Worm (Caenorhabditis elegans) whole organism, late embryonic: ENCODE results near the gene srv-2.

ENCODE experiments used
- F13H6.1 ChIP-seq: sonication (generic microtip); optimal IDR thresholded peaks from 2 replicates; lab custom pipeline; 2016; ENCODE audit warnings: missing genetic modification characterization, missing compliant biosample characterization
- K02D7.2 ChIP-seq: sonication (generic microtip); optimal IDR thresholded peaks from 2 replicates; lab custom pipeline; 2017; ENCODE audit warnings: mild to moderate bottlenecking, missing genetic modification characterization, missing compliant biosample characterization
- K09A11.1 ChIP-seq: sonication (generic microtip); optimal IDR thresholded peaks from 2 replicates; lab custom pipeline; 2017; ENCODE audit warnings: antibody characterized with exemption, mild to moderate bottlenecking, missing genetic modification characterization, missing compliant biosample characterization; ENCODE audit not compliant: insufficient read depth
- ama-1 ChIP-seq: fragments of 150-350 bp; optimal IDR thresholded peaks from 2 replicates; lab custom pipeline; 2014
- ceh-14 ChIP-seq: sonication (generic microtip); optimal IDR thresholded peaks from 2 replicates; lab custom pipeline; 2016; ENCODE audit warnings: missing genotype, missing genetic modification characterization, missing compliant biosample characterization
- ceh-18 ChIP-seq: sonication (generic microtip); optimal IDR thresholded peaks from 2 replicates; lab custom pipeline; 2016; ENCODE audit warnings: missing genetic modification characterization, missing compliant biosample characterization
- ceh-2 ChIP-seq: sonication (generic microtip); optimal IDR thresholded peaks from 2 replicates; lab custom pipeline; 2016; ENCODE audit warnings: missing genotype, missing genetic modification characterization, missing compliant biosample characterization
- ceh-22 ChIP-seq: sonication (generic microtip); optimal IDR thresholded peaks from 2 replicates; lab custom pipeline; 2017; ENCODE audit warnings: missing biosample characterization, missing genetic modification characterization
- ceh-24 ChIP-seq: sonication (generic microtip); optimal IDR thresholded peaks from 2 replicates; lab custom pipeline; 2016; ENCODE audit warnings: mild to moderate bottlenecking, missing genetic modification characterization, missing compliant biosample characterization
- ceh-30 ChIP-seq: fragments of 150-350 bp; optimal IDR thresholded peaks from 2 replicates; lab custom pipeline; 2014; ENCODE audit warnings: missing biosample characterization, missing genetic modification characterization
- ceh-34 ChIP-seq: sonication (generic microtip); optimal IDR thresholded peaks from 2 replicates; lab custom pipeline; 2016; ENCODE audit warnings: mild to moderate bottlenecking, missing genetic modification characterization, missing compliant biosample characterization
- ceh-6 ChIP-seq: fragments of 200-800 bp; sonication (Bioruptor generic); optimal IDR thresholded peaks from 2 replicates; lab custom pipeline; 2018; ENCODE audit warnings: mild to moderate bottlenecking, missing genetic modification characterization, missing compliant biosample characterization
- ceh-9 ChIP-seq: sonication (generic microtip); optimal IDR thresholded peaks from 2 replicates; lab custom pipeline; 2016; ENCODE audit warnings: mild to moderate bottlenecking, missing genetic modification characterization, inconsistent platforms, missing compliant biosample characterization
- dve-1 ChIP-seq: sonication (generic microtip); optimal IDR thresholded peaks from 2 replicates; lab custom pipeline; 2017; ENCODE audit warnings: antibody characterized with exemption, mild to moderate bottlenecking, missing genetic modification characterization, missing compliant biosample characterization
- elt-2 ChIP-seq: sonication (generic microtip); optimal IDR thresholded peaks from 2 replicates; lab custom pipeline; 2016; ENCODE audit warnings: missing genetic modification reagents, missing genetic modification characterization, missing compliant biosample characterization
- fax-1 ChIP-seq: sonication (generic microtip); optimal IDR thresholded peaks from 2 replicates; lab custom pipeline; 2016; ENCODE audit warnings: missing genotype, missing genetic modification characterization, missing compliant biosample characterization
- gmeb-2 ChIP-seq: sonication (generic microtip); optimal IDR thresholded peaks from 2 replicates; lab custom pipeline; 2016; ENCODE audit warnings: missing genetic modification characterization, inconsistent platforms, missing compliant biosample characterization
- hlh-13 ChIP-seq: fragments of 200-800 bp; sonication (Bioruptor generic); optimal IDR thresholded peaks from 2 replicates; lab custom pipeline; 2018; ENCODE audit warnings: mild to moderate bottlenecking, missing genetic modification characterization, missing compliant biosample characterization
- hlh-8 ChIP-seq: sonication (generic microtip); optimal IDR thresholded peaks from 2 replicates; lab custom pipeline; 2016; ENCODE audit warnings: missing genotype, missing genetic modification characterization, missing compliant biosample characterization
- lim-6 ChIP-seq: sonication (generic microtip); optimal IDR thresholded peaks from 2 replicates; lab custom pipeline; 2016; ENCODE audit warnings: missing genetic modification characterization, missing compliant biosample characterization
- madf-2 ChIP-seq: sonication (generic microtip); optimal IDR thresholded peaks from 2 replicates; lab custom pipeline; 2017; ENCODE audit warnings: missing genetic modification characterization, missing compliant biosample characterization
- mec-3 ChIP-seq: sonication (generic microtip); optimal IDR thresholded peaks from 2 replicates; lab custom pipeline; 2016; ENCODE audit warnings: borderline replicate concordance, missing genetic modification characterization, missing compliant biosample characterization
- nfya-1 ChIP-seq: sonication (generic microtip); optimal IDR thresholded peaks from 2 replicates; lab custom pipeline; 2017; ENCODE audit warnings: missing genetic modification characterization, mild to moderate bottlenecking, missing compliant biosample characterization, antibody characterized with exemption, moderate library complexity
- nhr-11 ChIP-seq: fragments of 150-350 bp; optimal IDR thresholded peaks from 2 replicates; lab custom pipeline; 2014; ENCODE audit warnings: missing biosample characterization, missing genetic modification characterization
- pax-1 ChIP-seq: fragments of 150-350 bp; optimal IDR thresholded peaks from 2 replicates; lab custom pipeline; 2014; ENCODE audit warnings: missing biosample characterization, missing genetic modification characterization
- pha-2 ChIP-seq: sonication (generic microtip); optimal IDR thresholded peaks from 2 replicates; lab custom pipeline; 2017; ENCODE audit warnings: mild to moderate bottlenecking, missing genetic modification characterization, missing compliant biosample characterization
- pha-4 ChIP-seq: fragments of 150-350 bp; optimal IDR thresholded peaks from 2 replicates; lab custom pipeline; 2018; ENCODE audit warnings: missing biosample characterization, missing genetic modification reagents, missing genetic modification characterization
- pqm-1 ChIP-seq: sonication (generic microtip); optimal IDR thresholded peaks from 2 replicates; lab custom pipeline; 2016; ENCODE audit warnings: missing genetic modification characterization, missing compliant biosample characterization
- pros-1 ChIP-seq: fragments of 150-350 bp; optimal IDR thresholded peaks from 2 replicates; lab custom pipeline; 2014; ENCODE audit warnings: missing biosample characterization, missing genetic modification reagents, missing genetic modification characterization
- rnt-1 ChIP-seq: sonication (generic microtip); optimal IDR thresholded peaks from 2 replicates; lab custom pipeline; 2016; ENCODE audit warnings: missing genetic modification characterization, missing compliant biosample characterization
- syd-9 ChIP-seq: sonication (generic microtip); optimal IDR thresholded peaks from 2 replicates; lab custom pipeline; 2016; ENCODE audit warnings: mild to moderate bottlenecking, missing genetic modification characterization, moderate library complexity, missing compliant biosample characterization
- tbx-2 ChIP-seq: sonication (generic microtip); optimal IDR thresholded peaks from 2 replicates; lab custom pipeline; 2016; ENCODE audit warnings: missing genetic modification characterization, missing compliant biosample characterization
- ttx-3 ChIP-seq: sonication (generic microtip); optimal IDR thresholded peaks from 2 replicates; lab custom pipeline; 2016; ENCODE audit warnings: missing genetic modification reagents, missing genetic modification characterization, missing compliant biosample characterization
- unc-42 ChIP-seq: sonication (generic microtip); optimal IDR thresholded peaks from 2 replicates; lab custom pipeline; 2016; ENCODE audit warnings: missing genotype, missing genetic modification characterization, missing compliant biosample characterization
- unc-86 ChIP-seq: sonication (generic microtip); optimal IDR thresholded peaks from 2 replicates; lab custom pipeline; 2016; ENCODE audit warnings: missing genetic modification characterization, missing compliant biosample characterization

srv-2 gene

DNA sequence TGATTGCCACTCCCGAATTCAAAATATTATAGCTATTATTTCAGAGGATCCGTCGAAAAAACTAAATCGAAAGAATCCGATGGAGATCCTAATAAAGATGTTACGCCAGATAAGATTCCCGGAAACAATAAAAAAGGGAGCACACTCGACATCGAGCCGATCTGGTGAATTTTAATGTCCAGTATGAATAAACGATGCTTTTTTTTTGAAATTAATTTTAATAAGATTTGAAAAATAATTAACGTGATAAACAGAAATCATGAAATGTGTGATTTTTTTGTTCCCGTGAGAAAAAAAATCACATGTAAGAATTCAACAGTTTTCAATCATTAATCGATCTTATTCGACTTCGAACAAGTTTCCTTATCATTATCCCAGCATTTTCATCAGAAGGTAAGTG lies 37.0 kb upstream of the srv-2 start, which contains the start of gene M28.9:
Gene M28.9 (plus strand): TSS at position 301 of the 400 bp plus-strand sequence.
- TF ChIP-seq gmeb-2 (tag; lab: Kevin White, UChicago) (no peak), nfya-1 (no peak), mec-3 (tag; lab: Kevin White, UChicago) (no peak), hlh-8 (tag; lab: Kevin White, UChicago) (no peak), ceh-34 (tag; lab: Kevin White, UChicago) (no peak), F13H6.1 (no peak), nhr-11 (tag; lab: Kevin White, UChicago) (no peak), lim-6 (tag; lab: Kevin White, UChicago) (no peak), ceh-14 (tag; lab: Kevin White, UChicago) (no peak), K09A11.1 (tag; lab: Kevin White, UChicago) (no peak), ceh-30 (tag; lab: Kevin White, UChicago) (no peak)

DNA sequence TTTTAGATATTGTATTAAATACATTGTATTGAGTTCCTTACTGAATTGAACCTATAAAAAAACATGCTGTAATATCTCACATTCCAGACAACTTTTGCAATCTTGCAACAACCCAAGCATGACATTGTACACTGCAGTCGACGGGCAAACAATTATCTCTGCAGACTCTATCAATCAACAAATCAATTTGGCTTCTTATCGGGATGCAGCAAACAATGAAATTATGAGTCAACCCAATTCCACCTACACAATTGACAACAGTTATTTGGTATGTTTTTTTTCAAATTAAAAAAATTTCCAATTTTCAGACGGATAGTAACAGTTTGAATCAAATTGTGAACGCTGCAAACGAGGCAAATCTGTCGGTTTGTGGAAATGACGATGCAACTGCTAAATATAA lies 28.9 kb upstream of the srv-2 start:
- TF ChIP-seq ceh-9 (tag; lab: Kevin White, UChicago) (no peak), hlh-8 (tag; lab: Kevin White, UChicago) (no peak), rnt-1 (tag; lab: Kevin White, UChicago) (no peak), elt-2 (no peak), syd-9 (tag; lab: Kevin White, UChicago) (no peak), unc-42 (tag; lab: Kevin White, UChicago) (no peak), ceh-22 (no peak), pha-4 (tag; lab: Kevin White, UChicago) (no peak), pros-1 (tag; lab: Kevin White, UChicago) (no peak)
- TF ChIP-seq, all 69 proteins: peak for 0

DNA sequence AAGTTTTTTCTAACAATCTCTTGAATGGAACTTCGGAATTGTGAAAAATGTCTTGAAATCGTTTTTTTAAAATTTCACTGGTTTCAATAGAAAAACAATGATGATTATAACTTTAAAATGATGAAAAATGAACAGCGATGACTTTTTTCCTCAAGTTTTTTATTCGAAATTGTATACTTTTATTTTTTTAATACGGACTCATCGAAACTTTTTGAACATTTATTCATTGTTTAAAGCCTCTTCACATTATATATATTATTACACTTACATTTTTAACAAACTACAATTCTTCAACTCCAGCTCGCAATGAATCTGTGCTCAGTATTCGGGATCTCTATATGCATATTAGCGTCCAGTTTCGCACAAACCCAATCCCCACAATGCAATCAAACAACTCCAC lies 25.9 kb upstream of the srv-2 start, which contains the start of gene M28.8:
Gene M28.8 (plus strand): TSS at position 301 of the 400 bp plus-strand sequence.
- TF ChIP-seq ceh-18 (tag; lab: Kevin White, UChicago), result no peak

DNA sequence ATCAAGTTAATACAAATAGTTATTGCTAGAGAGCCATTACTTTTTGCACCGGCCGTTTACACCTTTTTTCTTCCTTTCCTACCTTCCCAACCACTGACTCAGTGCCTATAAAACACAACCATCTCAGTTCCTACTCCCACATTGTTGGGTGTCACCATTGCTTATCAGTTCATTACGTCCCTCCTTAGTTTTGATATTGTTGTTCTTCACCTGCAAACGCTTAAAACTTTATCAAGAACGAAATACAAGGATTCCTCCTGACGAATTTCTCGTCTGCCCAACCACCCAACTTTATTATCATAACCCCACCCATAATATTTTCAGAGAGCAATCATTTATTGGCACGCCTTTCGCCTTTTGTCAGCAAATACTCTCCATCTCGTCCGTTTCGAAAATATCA lies 25.0 kb upstream of the srv-2 start:
- TF ChIP-seq elt-2 (peak; percentile 37), tbx-2 (tag; lab: Kevin White, UChicago) (no peak), ceh-6 (no peak)
- TF ChIP-seq, all 69 proteins: peak for 1

DNA sequence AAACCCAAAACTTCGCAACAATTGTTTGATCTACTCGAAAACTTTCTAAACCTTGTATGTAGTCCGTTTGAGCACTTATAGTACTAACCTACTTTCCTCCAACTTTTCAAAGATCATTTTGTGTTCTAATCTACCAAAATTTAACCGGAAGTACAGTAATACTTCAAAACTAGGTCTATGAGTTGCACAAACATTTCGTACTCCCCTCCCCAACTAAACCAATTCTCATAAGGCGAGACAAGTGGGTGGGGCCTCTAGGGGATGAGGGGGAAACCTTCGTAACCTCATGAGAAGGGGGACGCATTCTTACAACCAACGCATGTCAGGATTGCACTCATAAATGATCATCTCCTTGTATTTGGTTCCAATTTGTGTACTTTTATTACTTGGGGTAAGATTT lies 19.9 kb upstream of the srv-2 start, which contains the start of gene cutl-9:
Gene cutl-9 (plus strand): TSS at position 301 of the 400 bp plus-strand sequence.
- TF ChIP-seq hlh-13 (GFP tag; lab: Kevin White, UChicago), result no peak
- TF ChIP-seq nfya-1, result no peak
- TF ChIP-seq ceh-34 (tag; lab: Kevin White, UChicago), result no peak
- TF ChIP-seq, all 69 proteins: peak for 0

DNA sequence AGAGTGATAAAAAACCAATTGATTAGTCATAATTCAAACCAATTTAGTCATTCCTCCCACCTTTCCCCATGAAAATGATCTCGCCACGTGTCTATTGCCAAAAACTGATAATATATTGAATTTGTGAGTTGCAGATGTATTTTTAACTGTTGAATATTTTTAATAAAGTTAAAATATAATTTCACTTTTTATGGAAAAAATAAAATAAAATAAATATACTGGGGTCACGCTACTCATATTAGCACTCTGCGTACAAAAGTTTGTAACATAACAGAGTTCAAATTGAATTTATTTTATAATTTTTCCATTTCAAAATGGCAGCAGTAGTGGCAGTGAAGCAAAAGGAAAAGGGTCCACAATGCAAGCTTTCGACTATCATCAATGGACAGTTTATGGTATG lies 16.1 kb upstream of the srv-2 start, which contains the start of gene C14A4.13:
Gene C14A4.13 (plus strand): TSS at position 301 of the 400 bp plus-strand sequence.
- TF ChIP-seq madf-2 (tag; lab: Kevin White, UChicago) (no peak), ceh-14 (tag; lab: Kevin White, UChicago) (no peak), dve-1 (tag; lab: Kevin White, UChicago) (no peak), ttx-3 (no peak), ceh-24 (tag; lab: Kevin White, UChicago) (no peak), pqm-1 (tag; lab: Kevin White, UChicago) (no peak), syd-9 (tag; lab: Kevin White, UChicago) (no peak), pax-1 (tag; lab: Kevin White, UChicago) (no peak), hlh-13 (GFP tag; lab: Kevin White, UChicago) (no peak), ama-1 (lab: Kevin White, UChicago) (no peak), K02D7.2 (tag; lab: Kevin White, UChicago) (no peak), fax-1 (tag; lab: Kevin White, UChicago) (no peak), nhr-11 (tag; lab: Kevin White, UChicago) (no peak), ceh-2 (tag; lab: Kevin White, UChicago) (no peak), pha-2 (tag; lab: Kevin White, UChicago) (no peak), unc-86 (tag; lab: Kevin White, UChicago) (no peak)
